Fruit fly (Drosophila melanogaster): ENCODE results near the gene CG2865.

CG2865 gene

dm6 chrX:2306760-2307159 is 13.5 kb upstream of the CG2865 start:
- TF ChIP-seq bab1 (GFP tag; optimal IDR thresholded peaks at IDR 0.05) = no peak
- no peak for TF ChIP-seq ovo (GFP tag; optimal IDR thresholded peaks at IDR 0.05)

dm6 chrX:2306307-2306706 is 13.1 kb upstream of the CG2865 start:
- peak; percentile 54 for TF ChIP-seq CG7045 (GFP tag; optimal IDR thresholded peaks at IDR 0.05)
- no peak for TF ChIP-seq CG1620 (GFP tag; optimal IDR thresholded peaks at IDR 0.05)
- TF ChIP-seq CG11617 (GFP tag; optimal IDR thresholded peaks at IDR 0.05) = peak; percentile 50
- peak; percentile 51 for TF ChIP-seq pad (GFP tag; optimal IDR thresholded peaks at IDR 0.05)
- no peak for TF ChIP-seq Hr96 (GFP tag; optimal IDR thresholded peaks at IDR 0.05)
- no peak for TF ChIP-seq CG14711 (tag; optimal IDR thresholded peaks at IDR 0.05)
- no peak for TF ChIP-seq cic (GFP tag; optimal IDR thresholded peaks at IDR 0.05)
- peak; percentile 31 for TF ChIP-seq CG12768 (GFP tag; optimal IDR thresholded peaks at IDR 0.05)
- peak; percentile 73 for TF ChIP-seq tj (GFP tag; optimal IDR thresholded peaks at IDR 0.05)
- no peak for TF ChIP-seq CG33017 (tag; optimal IDR thresholded peaks at IDR 0.05)
- TF ChIP-seq cnc (optimal IDR thresholded peaks at IDR 0.05) = no peak
- TF ChIP-seq Crg-1 (GFP tag; optimal IDR thresholded peaks at IDR 0.05) = no peak
- no peak for TF ChIP-seq toe (GFP tag; optimal IDR thresholded peaks at IDR 0.05)
- TF ChIP-seq CG7101 (tag; optimal IDR thresholded peaks at IDR 0.05) = peak; percentile 55
- no peak for TF ChIP-seq kay (GFP tag; ENCODE audit: borderline replicate concordance)
- TF ChIP-seq CG5204 (GFP tag; optimal IDR thresholded peaks at IDR 0.05) = no peak
- TF ChIP-seq ovo (GFP tag; optimal IDR thresholded peaks at IDR 0.05) = no peak
- no peak for TF ChIP-seq Clk (GFP tag; optimal IDR thresholded peaks at IDR 0.05)
- TF ChIP-seq bab1 (GFP tag; optimal IDR thresholded peaks at IDR 0.05) = peak; percentile 56
- TF ChIP-seq Mnt (GFP tag; optimal IDR thresholded peaks at IDR 0.05) = peak; percentile 3

- TF ChIP-seq Crg-1 (GFP tag; optimal IDR thresholded peaks at IDR 0.05) (no peak), cnc (optimal IDR thresholded peaks at IDR 0.05) (no peak), CG7045 (GFP tag; optimal IDR thresholded peaks at IDR 0.05) (no peak), CG5204 (GFP tag; optimal IDR thresholded peaks at IDR 0.05) (no peak), Mnt (GFP tag; optimal IDR thresholded peaks at IDR 0.05) (peak; percentile 59), cic (GFP tag; optimal IDR thresholded peaks at IDR 0.05) (peak; percentile 23), pad (GFP tag; optimal IDR thresholded peaks at IDR 0.05) (peak; percentile 24), CG12768 (GFP tag; optimal IDR thresholded peaks at IDR 0.05) (no peak), CG11617 (GFP tag; optimal IDR thresholded peaks at IDR 0.05) (no peak), ovo (GFP tag; optimal IDR thresholded peaks at IDR 0.05) (no peak), kay (GFP tag; ENCODE audit: borderline replicate concordance) (no peak)
These were observed 12.7 kb upstream of the CG2865 start for dm6 chrX:2305842-2306300.

- TF ChIP-seq CG11617 (GFP tag; optimal IDR thresholded peaks at IDR 0.05) (no peak), CG1620 (GFP tag; optimal IDR thresholded peaks at IDR 0.05) (no peak), pad (GFP tag; optimal IDR thresholded peaks at IDR 0.05) (no peak), CG7101 (tag; optimal IDR thresholded peaks at IDR 0.05) (no peak), CG12768 (GFP tag; optimal IDR thresholded peaks at IDR 0.05) (no peak), CG5204 (GFP tag; optimal IDR thresholded peaks at IDR 0.05) (no peak), Hr96 (GFP tag; optimal IDR thresholded peaks at IDR 0.05) (no peak), Crg-1 (GFP tag; optimal IDR thresholded peaks at IDR 0.05) (no peak), CG33017 (tag; optimal IDR thresholded peaks at IDR 0.05) (no peak), CG14711 (tag; optimal IDR thresholded peaks at IDR 0.05) (no peak), cic (GFP tag; optimal IDR thresholded peaks at IDR 0.05) (no peak), Mnt (GFP tag; optimal IDR thresholded peaks at IDR 0.05) (no peak), ovo (GFP tag; optimal IDR thresholded peaks at IDR 0.05) (no peak), Clk (GFP tag; optimal IDR thresholded peaks at IDR 0.05) (no peak), toe (GFP tag; optimal IDR thresholded peaks at IDR 0.05) (no peak), kay (GFP tag; ENCODE audit: borderline replicate concordance) (no peak), tj (GFP tag; optimal IDR thresholded peaks at IDR 0.05) (no peak), cnc (optimal IDR thresholded peaks at IDR 0.05) (no peak)
These were observed 12.1 kb upstream of the CG2865 start for dm6 chrX:2305281-2305680.

- TF ChIP-seq CG14711 (tag; optimal IDR thresholded peaks at IDR 0.05) = no peak
These were observed 11.5 kb upstream of the CG2865 start for dm6 chrX:2304514-2305235.

- TF ChIP-seq CG7045 (GFP tag; optimal IDR thresholded peaks at IDR 0.05) (peak; percentile 48), kay (GFP tag; ENCODE audit: borderline replicate concordance) (no peak), cnc (optimal IDR thresholded peaks at IDR 0.05) (no peak), CG5204 (GFP tag; optimal IDR thresholded peaks at IDR 0.05) (peak; percentile 71), tj (GFP tag; optimal IDR thresholded peaks at IDR 0.05) (peak; percentile 70), bab1 (GFP tag; optimal IDR thresholded peaks at IDR 0.05) (peak; percentile 89), pad (GFP tag; optimal IDR thresholded peaks at IDR 0.05) (peak; percentile 96), toe (GFP tag; optimal IDR thresholded peaks at IDR 0.05) (peak; percentile 21), CG11617 (GFP tag; optimal IDR thresholded peaks at IDR 0.05) (peak; percentile 85), CG14711 (tag; optimal IDR thresholded peaks at IDR 0.05) (peak; percentile 76), CG12768 (GFP tag; optimal IDR thresholded peaks at IDR 0.05) (peak; percentile 66), ovo (GFP tag; optimal IDR thresholded peaks at IDR 0.05) (peak; percentile 43), Hr96 (GFP tag; optimal IDR thresholded peaks at IDR 0.05) (peak; percentile 91), Crg-1 (GFP tag; optimal IDR thresholded peaks at IDR 0.05) (peak; percentile 22), cic (GFP tag; optimal IDR thresholded peaks at IDR 0.05) (peak; percentile 75), CG7101 (tag; optimal IDR thresholded peaks at IDR 0.05) (peak; percentile 86), CG1620 (GFP tag; optimal IDR thresholded peaks at IDR 0.05) (peak; percentile 37), Mnt (GFP tag; optimal IDR thresholded peaks at IDR 0.05) (peak; percentile 97), CG33017 (tag; optimal IDR thresholded peaks at IDR 0.05) (peak; percentile 80), Clk (GFP tag; optimal IDR thresholded peaks at IDR 0.05) (peak; percentile 18)
These were observed 10.7 kb upstream of the CG2865 start for dm6 chrX:2303771-2304513.
